Fruit fly (Drosophila melanogaster) whole organism, wandering third instar larva: ENCODE measurements around the gene Yp1.

Experiments
- Abd-B ChIP-seq: fragments of >200 bp; optimal IDR thresholded peaks from 2 replicates; lab custom pipeline; 2017; ENCODE audit warnings: missing biosample characterization, missing genetic modification characterization
- CrebA ChIP-seq: fragments of 200-800 bp; sonication (Bioruptor generic); optimal IDR thresholded peaks from 2 replicates; lab custom pipeline; 2016; ENCODE audit warnings: missing biosample characterization, mild to moderate bottlenecking, missing genetic modification characterization, borderline replicate concordance
- GATAd ChIP-seq: sonication (Bioruptor generic); optimal IDR thresholded peaks from 2 replicates; lab custom pipeline; 2016; ENCODE audit warnings: missing biosample characterization, missing genetic modification characterization
- Hnf4 ChIP-seq: fragments of 200-800 bp; sonication (Bioruptor generic); optimal IDR thresholded peaks from 2 replicates; lab custom pipeline; 2016; ENCODE audit warnings: missing biosample characterization, mild to moderate bottlenecking, missing genetic modification characterization
- Hr83 ChIP-seq: fragments of 200-300 bp; sonication (Bioruptor generic); optimal IDR thresholded peaks from 2 replicates; lab custom pipeline; 2016; ENCODE audit warnings: missing biosample characterization, mild to moderate bottlenecking, missing genetic modification characterization, moderate library complexity; ENCODE audit not compliant: poor library complexity, severe bottlenecking
- Sp1 ChIP-seq: fragments of 200-800 bp; sonication (Bioruptor generic); optimal IDR thresholded peaks from 3 replicates; lab custom pipeline; 2019; ENCODE audit warnings: missing biosample characterization, mild to moderate bottlenecking, missing genetic modification characterization, moderate library complexity
- Vsx2 ChIP-seq: fragments of 200-300, 225-300 bp; sonication (Bioruptor generic); optimal IDR thresholded peaks from 2 replicates; lab custom pipeline; 2018; ENCODE audit warnings: missing biosample characterization, missing genetic modification characterization; ENCODE audit not compliant: partially characterized antibody
- foxo ChIP-seq, 2 experiments: fragments of 200-800 bp; sonication (Bioruptor generic); optimal IDR thresholded peaks; 2 replicates in 1 of 2; 3 replicates in 1 of 2; lab custom pipeline; 2016 to 2017; ENCODE audit warnings: missing biosample characterization in 2 of 2, missing genetic modification characterization in 2 of 2
- h ChIP-seq: fragments of 200-800 bp; sonication (Bioruptor generic); optimal IDR thresholded peaks from 3 replicates; lab custom pipeline; 2016; ENCODE audit warnings: missing biosample characterization, mild to moderate bottlenecking, missing genetic modification characterization
- pan ChIP-seq: fragments of >200 bp; optimal IDR thresholded peaks from 2 replicates; lab custom pipeline; 2017
- psq ChIP-seq: fragments of 200-800 bp; sonication (Bioruptor generic); optimal IDR thresholded peaks from 3 replicates; lab custom pipeline; 2017; ENCODE audit warnings: missing biosample characterization, mild to moderate bottlenecking, missing genetic modification characterization, moderate library complexity
- sage ChIP-seq: fragments of 200-800 bp; sonication (Bioruptor generic); optimal IDR thresholded peaks from 2 replicates; lab custom pipeline; 2016; ENCODE audit warnings: missing biosample characterization, mild to moderate bottlenecking, missing genetic modification characterization
- usp ChIP-seq: fragments of >200 bp; optimal IDR thresholded peaks from 2 replicates; lab custom pipeline; 2017; ENCODE audit warnings: missing biosample characterization, missing genetic modification characterization
- woc ChIP-seq: sonication (Bioruptor generic); optimal IDR thresholded peaks from 2 replicates; lab custom pipeline; 2016; ENCODE audit warnings: missing biosample characterization, mild to moderate bottlenecking, missing genetic modification characterization

DNA sequence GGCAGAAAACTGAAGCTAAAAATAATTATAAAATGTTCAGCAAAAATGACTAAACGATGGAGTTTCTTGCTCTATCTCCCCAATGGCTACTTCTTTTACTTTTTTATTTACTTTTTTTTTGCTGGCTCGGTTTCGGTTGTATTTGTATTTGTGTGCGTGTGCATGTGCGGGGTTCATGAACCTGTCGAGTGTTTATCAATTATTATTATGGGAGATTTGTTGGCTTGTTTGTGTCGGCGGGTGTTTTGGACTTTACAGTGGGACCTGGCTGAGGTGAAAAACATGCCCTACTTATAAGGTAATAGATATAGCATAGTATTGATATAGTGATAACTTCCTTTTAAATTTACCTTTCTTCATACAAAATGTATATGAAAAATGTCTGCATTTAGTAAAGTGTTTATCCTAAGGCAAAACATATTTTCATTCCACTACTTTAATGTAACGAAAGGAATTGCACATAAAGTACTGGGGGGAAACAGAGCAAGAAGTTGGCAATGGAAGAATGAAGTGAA lies 50.0 kb downstream of the Yp1 start:
- TF ChIP-seq usp, result no peak
- peak; percentile 3 for TF ChIP-seq woc
- TF ChIP-seq h, result peak; percentile 11
- no peak for TF ChIP-seq CrebA (GFP tag; lab: Kevin White, UChicago)
- no peak for TF ChIP-seq sage (GFP tag; lab: Kevin White, UChicago)
- peak; percentile 49 for TF ChIP-seq psq
- TF ChIP-seq Sp1 (GFP tag; lab: Kevin White, UChicago), result no peak
- no peak for TF ChIP-seq Hr83
- no peak for TF ChIP-seq pan (lab: Kevin White, UChicago)
- no peak for TF ChIP-seq Vsx2
- TF ChIP-seq foxo (GFP tag; optimal IDR thresholded peaks at IDR 0.05; lab: Kevin White, UChicago), result peak in 1 of 2 experiments; percentile 23
- no peak for TF ChIP-seq Abd-B (GFP tag; lab: Kevin White, UChicago)
- no peak for TF ChIP-seq Hnf4 (GFP tag; lab: Kevin White, UChicago)
- TF ChIP-seq GATAd (GFP tag; lab: Kevin White, UChicago), result no peak
